Fruit fly (Drosophila melanogaster) whole organism, larva: ENCODE data around the gene Mcad.

Experiments
- noc ChIP-seq: fragments of 200-800 bp; sonication (Bioruptor generic); optimal IDR thresholded peaks from 3 replicates; lab custom pipeline; 2019; ENCODE audit warnings: missing biosample characterization, mild to moderate bottlenecking, missing genetic modification characterization, moderate library complexity

Mcad gene

dm6 chr3L:7759835-7760780 lies 41.0 kb downstream of the Mcad start, which contains the start of gene Hn:
TSS of gene Hn (plus strand) at chr3L:7760453.
- no peak for TF ChIP-seq noc (tag; lab: Kevin White, UChicago)

- no peak for TF ChIP-seq noc (tag; lab: Kevin White, UChicago)
Observed at dm6 chr3L:7768252-7768651, 49.1 kb downstream of the Mcad start, which contains the start of gene CG32371. TSS of gene CG32371 (minus strand) at chr3L:7768352.
